Fruit fly (Drosophila melanogaster) whole organism, embryonic: Measurements from ENCODE around the gene CG10343.

Source experiments
- B-H1 ChIP-seq: fragments of 200-800 bp; sonication (Bioruptor generic); IDR thresholded peaks from 3 replicates; pipeline ENCODE4 v1.3.6; 2022; ENCODE audit warnings: missing biosample characterization, missing genetic modification characterization
- BEAF-32 ChIP-seq: fragments of 200-800 bp; sonication (Bioruptor generic); optimal IDR thresholded peaks from 3 replicates; lab custom pipeline; 2017; ENCODE audit warnings: missing biosample characterization, missing genetic modification characterization, mild to moderate bottlenecking, moderate library complexity, missing genetic modification reagents
- CG10654 ChIP-seq: fragments of 200-800 bp; sonication (Bioruptor generic); optimal IDR thresholded peaks from 2 replicates; lab custom pipeline; 2016; ENCODE audit warnings: missing biosample characterization, missing genetic modification characterization
- CG11723 ChIP-seq: fragments of 200-800 bp; sonication (Bioruptor generic); optimal IDR thresholded peaks from 2 replicates; lab custom pipeline; 2017; ENCODE audit warnings: missing biosample characterization, mild to moderate bottlenecking, missing genetic modification characterization
- CG13894 ChIP-seq: fragments of 200-800 bp; sonication (Bioruptor generic); optimal IDR thresholded peaks from 3 replicates; lab custom pipeline; 2018; ENCODE audit warnings: missing biosample characterization, mild to moderate bottlenecking, missing genetic modification characterization, moderate library complexity
- CG14441 ChIP-seq: fragments of 200-800 bp; sonication (Bioruptor generic); IDR thresholded peaks from 2 replicates; pipeline ENCODE4 v1.3.6; 2022; ENCODE audit warnings: missing biosample characterization, missing genetic modification characterization
- CG14965 ChIP-seq: fragments of 200-800 bp; sonication (Bioruptor generic); optimal IDR thresholded peaks from 2 replicates; lab custom pipeline; 2016; ENCODE audit warnings: missing biosample characterization, missing genetic modification characterization, borderline replicate concordance
- CG15011 ChIP-seq: fragments of 200-800 bp; sonication (Bioruptor generic); optimal IDR thresholded peaks from 3 replicates; lab custom pipeline; 2018; ENCODE audit warnings: missing biosample characterization, mild to moderate bottlenecking, missing genetic modification characterization
- CG15269 ChIP-seq: fragments of 200-800 bp; sonication (Bioruptor generic); optimal IDR thresholded peaks from 2 replicates; lab custom pipeline; 2018; ENCODE audit warnings: missing biosample characterization, mild to moderate bottlenecking, missing genetic modification characterization, moderate library complexity
- CG17385 ChIP-seq: fragments of 200-800 bp; sonication (Bioruptor generic); optimal IDR thresholded peaks from 3 replicates; lab custom pipeline; 2018; ENCODE audit warnings: missing biosample characterization, mild to moderate bottlenecking, missing genetic modification characterization
- CG2116 ChIP-seq: fragments of 200-800 bp; sonication (Bioruptor generic); optimal IDR thresholded peaks from 3 replicates; lab custom pipeline; 2018; ENCODE audit warnings: missing biosample characterization, mild to moderate bottlenecking, missing genetic modification characterization
- CG2120 ChIP-seq: fragments of 200-800 bp; sonication (Bioruptor generic); optimal IDR thresholded peaks from 3 replicates; lab custom pipeline; 2016; ENCODE audit warnings: missing biosample characterization, missing genetic modification characterization
- CG2129 ChIP-seq: fragments of 200-800 bp; sonication (Bioruptor generic); IDR thresholded peaks from 2 replicates; pipeline ENCODE4 v1.3.6; 2022; ENCODE audit warnings: missing biosample characterization, missing genetic modification characterization; ENCODE audit not compliant: partially characterized antibody
- CG31388 ChIP-seq: fragments of 200-800 bp; sonication (Bioruptor generic); optimal IDR thresholded peaks from 2 replicates; lab custom pipeline; 2016; ENCODE audit warnings: missing biosample characterization, missing genetic modification characterization
- CG3281 ChIP-seq: fragments of 200-800 bp; sonication (Bioruptor generic); optimal IDR thresholded peaks from 3 replicates; lab custom pipeline; 2017; ENCODE audit warnings: missing biosample characterization, mild to moderate bottlenecking, missing genetic modification characterization
- CG3847 ChIP-seq: fragments of 200-800 bp; sonication (Bioruptor generic); IDR thresholded peaks from 2 replicates; pipeline ENCODE4 v1.3.6; 2022; ENCODE audit warnings: missing biosample characterization, missing genetic modification characterization
- CG4617 ChIP-seq: fragments of 200-800 bp; sonication (Bioruptor generic); optimal IDR thresholded peaks from 3 replicates; lab custom pipeline; 2016; ENCODE audit warnings: missing biosample characterization, missing genetic modification characterization, borderline replicate concordance
- CG4820 ChIP-seq: fragments of 200-800 bp; sonication (Bioruptor generic); optimal IDR thresholded peaks from 3 replicates; lab custom pipeline; 2016; ENCODE audit warnings: missing biosample characterization, missing genetic modification characterization
- CG6683 ChIP-seq: fragments of 200-800 bp; sonication (Bioruptor generic); optimal IDR thresholded peaks from 2 replicates; lab custom pipeline; 2017; ENCODE audit warnings: missing biosample characterization, mild to moderate bottlenecking, missing genetic modification characterization, missing genetic modification reagents
- CG7987 ChIP-seq: fragments of 200-800 bp; sonication (Bioruptor generic); optimal IDR thresholded peaks from 2 replicates; lab custom pipeline; 2018; ENCODE audit warnings: missing biosample characterization, mild to moderate bottlenecking, missing genetic modification characterization, moderate library complexity
- Chrac-16 ChIP-seq: fragments of 200-800 bp; sonication (Bioruptor generic); optimal IDR thresholded peaks from 3 replicates; lab custom pipeline; 2016; ENCODE audit warnings: missing biosample characterization, missing genetic modification characterization
- Dip3 ChIP-seq: fragments of 200-800 bp; sonication (Bioruptor generic); optimal IDR thresholded peaks from 3 replicates; lab custom pipeline; 2016; ENCODE audit warnings: missing biosample characterization, missing genetic modification characterization
- Doc3 ChIP-seq: fragments of 200-800 bp; sonication (Bioruptor generic); IDR thresholded peaks from 3 replicates; pipeline ENCODE4 v1.3.6; 2022; ENCODE audit warnings: missing biosample characterization, missing genetic modification characterization; ENCODE audit not compliant: partially characterized antibody
- Dp ChIP-seq: fragments of 200-800 bp; sonication (Bioruptor generic); optimal IDR thresholded peaks from 2 replicates; lab custom pipeline; 2018; ENCODE audit warnings: missing biosample characterization, mild to moderate bottlenecking, missing genetic modification characterization, moderate library complexity
- E2f2 ChIP-seq: fragments of 200-800 bp; sonication (Bioruptor generic); IDR thresholded peaks from 2 replicates; pipeline ENCODE4 v1.3.6; 2022; ENCODE audit warnings: missing biosample characterization, missing genetic modification characterization
- HLH4C ChIP-seq: fragments of 200-800 bp; sonication (Bioruptor generic); IDR thresholded peaks from 3 replicates; pipeline ENCODE4 v1.3.6; 2022; ENCODE audit warnings: missing biosample characterization, missing genetic modification characterization; ENCODE audit not compliant: partially characterized antibody
- Hr78 ChIP-seq, 2 experiments: fragments of 200-800 bp in 1 of 2; fragments of >200 bp in 1 of 2; sonication (Bioruptor generic) in 1 of 2; optimal IDR thresholded peaks; 2 replicates each; lab custom pipeline; 2017 to 2019; ENCODE audit warnings: missing biosample characterization in 2 of 2, missing genetic modification characterization in 2 of 2, mild to moderate bottlenecking in 1 of 2, moderate library complexity in 1 of 2
- Lhr ChIP-seq: fragments of 200-800 bp; sonication (Bioruptor generic); optimal IDR thresholded peaks from 3 replicates; lab custom pipeline; 2017; ENCODE audit warnings: mild to moderate bottlenecking, missing biosample characterization, missing genetic modification reagents, missing genetic modification characterization
- MESR4 ChIP-seq: fragments of 200-800 bp; sonication (Bioruptor generic); optimal IDR thresholded peaks from 2 replicates; lab custom pipeline; 2018; ENCODE audit warnings: missing biosample characterization, mild to moderate bottlenecking, missing genetic modification characterization, moderate library complexity
- Opbp ChIP-seq: fragments of 200-800 bp; sonication (Bioruptor generic); IDR thresholded peaks from 3 replicates; pipeline ENCODE4 v1.3.6; 2022; ENCODE audit warnings: missing biosample characterization, missing genetic modification characterization; ENCODE audit not compliant: partially characterized antibody
- Pdp1 ChIP-seq, 2 experiments: fragments of 200-800 bp; sonication (Bioruptor generic); optimal IDR thresholded peaks; 3 replicates each; lab custom pipeline; 2016; ENCODE audit warnings: missing biosample characterization in 2 of 2, missing genetic modification characterization in 2 of 2, mild to moderate bottlenecking in 1 of 2, moderate library complexity in 1 of 2
- Trl ChIP-seq, 3 experiments: fragments of >200 bp in 2 of 3; fragments of 200-800 bp in 1 of 3; sonication (Bioruptor generic) in 1 of 3; optimal IDR thresholded peaks; 2 replicates in 1 of 3; 3 replicates in 2 of 3; lab custom pipeline; 2016 to 2017; ENCODE audit warnings: missing biosample characterization in 1 of 3, missing genetic modification characterization in 1 of 3
- Xbp1 ChIP-seq: fragments of 200-800 bp; sonication (Bioruptor generic); optimal IDR thresholded peaks from 3 replicates; lab custom pipeline; 2016; ENCODE audit warnings: missing biosample characterization, mild to moderate bottlenecking, missing genetic modification characterization
- amos ChIP-seq: fragments of 200-800 bp; sonication (Bioruptor generic); IDR thresholded peaks from 2 replicates; pipeline ENCODE4 v1.3.6; 2022; ENCODE audit warnings: missing biosample characterization, missing genetic modification characterization; ENCODE audit not compliant: partially characterized antibody
- ash1 ChIP-seq: fragments of 200-800 bp; sonication (Bioruptor generic); optimal IDR thresholded peaks from 2 replicates; lab custom pipeline; 2018; ENCODE audit warnings: missing biosample characterization, mild to moderate bottlenecking, missing genetic modification characterization
- crp ChIP-seq, 2 experiments: fragments of 200-800 bp; sonication (Bioruptor generic); optimal IDR thresholded peaks; 2 replicates in 1 of 2; 3 replicates in 1 of 2; lab custom pipeline; 2017; ENCODE audit warnings: missing biosample characterization in 2 of 2, missing genetic modification characterization in 2 of 2, mild to moderate bottlenecking in 1 of 2, moderate library complexity in 1 of 2
- ems ChIP-seq: fragments of 200-800 bp; sonication (Bioruptor generic); optimal IDR thresholded peaks from 3 replicates; lab custom pipeline; 2016; ENCODE audit warnings: missing biosample characterization, missing genetic modification characterization
- fd102C ChIP-seq: fragments of 200-800 bp; sonication (Bioruptor generic); optimal IDR thresholded peaks from 2 replicates; lab custom pipeline; 2018; ENCODE audit warnings: missing biosample characterization, mild to moderate bottlenecking, missing genetic modification characterization, moderate library complexity
- fd3F ChIP-seq: fragments of 200-800 bp; sonication (Bioruptor generic); optimal IDR thresholded peaks from 2 replicates; lab custom pipeline; 2018; ENCODE audit warnings: missing biosample characterization, mild to moderate bottlenecking, missing genetic modification characterization, moderate library complexity
- kni ChIP-seq: fragments of 200-800 bp; sonication (Bioruptor generic); optimal IDR thresholded peaks from 3 replicates; lab custom pipeline; 2017; ENCODE audit warnings: mild to moderate bottlenecking, missing biosample characterization, missing genetic modification reagents, missing genetic modification characterization
- lab ChIP-seq: fragments of 200-800 bp; sonication (Bioruptor generic); optimal IDR thresholded peaks from 3 replicates; lab custom pipeline; 2017; ENCODE audit warnings: missing biosample characterization, missing genetic modification characterization, mild to moderate bottlenecking, moderate library complexity, missing genetic modification reagents
- lmd ChIP-seq: fragments of 200-800 bp; sonication (Bioruptor generic); IDR thresholded peaks from 2 replicates; pipeline ENCODE4 v1.3.6; 2022; ENCODE audit warnings: missing biosample characterization, missing genetic modification characterization
- otp ChIP-seq: fragments of 200-800 bp; sonication (Bioruptor generic); IDR thresholded peaks from 3 replicates; pipeline ENCODE4, ENCODE4 v1.3.6; 2022; ENCODE audit warnings: missing biosample characterization, missing genetic modification characterization
- sqz ChIP-seq: fragments of 200-800 bp; sonication (Bioruptor generic); optimal IDR thresholded peaks from 3 replicates; lab custom pipeline; 2018; ENCODE audit warnings: missing biosample characterization, mild to moderate bottlenecking, missing genetic modification characterization
- sug ChIP-seq: fragments of 200-800 bp; optimal IDR thresholded peaks from 2 replicates; lab custom pipeline; 2019; ENCODE audit warnings: missing biosample characterization, mild to moderate bottlenecking, missing genetic modification characterization, moderate library complexity
- trem ChIP-seq: fragments of 200-800 bp; optimal IDR thresholded peaks from 3 replicates; lab custom pipeline; 2019; ENCODE audit warnings: missing biosample characterization, mild to moderate bottlenecking, missing genetic modification characterization, moderate library complexity
- wek ChIP-seq: fragments of 200-800 bp; sonication (Bioruptor generic); optimal IDR thresholded peaks from 3 replicates; lab custom pipeline; 2018; ENCODE audit warnings: missing biosample characterization, mild to moderate bottlenecking, missing genetic modification characterization, moderate library complexity
- z ChIP-seq: fragments of 200-800 bp; sonication (Bioruptor generic); IDR thresholded peaks from 3 replicates; pipeline ENCODE4 v1.3.6; 2022; ENCODE audit warnings: missing biosample characterization, missing genetic modification characterization

Gene CG10343

DNA sequence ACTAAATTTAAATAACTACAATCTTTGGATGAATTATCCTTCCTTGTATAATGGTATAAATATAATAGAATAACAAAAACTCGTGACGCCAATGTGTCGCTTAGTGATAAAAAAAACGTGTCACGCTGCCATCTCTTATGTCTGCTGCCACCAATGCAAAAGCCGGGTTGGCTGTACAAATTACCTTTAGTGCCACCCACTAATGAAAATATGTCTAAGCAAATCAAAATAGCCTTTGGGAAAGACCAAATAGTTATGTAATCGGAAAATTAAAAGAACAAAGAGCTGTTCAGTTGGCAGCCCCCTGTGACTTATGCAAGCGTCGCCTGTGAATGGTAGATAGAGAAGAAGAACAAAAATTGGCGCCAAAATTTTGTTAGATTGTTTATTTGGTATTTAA lies 13.9 kb upstream of the CG10343 start, which contains the start of gene CG10336 (continued):
- TF ChIP-seq lab (GFP tag; lab: Kevin White, UChicago) (no peak), BEAF-32 (GFP tag; lab: Kevin White, UChicago) (peak; percentile 16), CG17385 (GFP tag; lab: Kevin White, UChicago) (peak; percentile 99), CG2129 (GFP tag; lab: Robert Waterston, UW) (peak; percentile 42), CG31388 (GFP tag; lab: Kevin White, UChicago) (no peak), ash1 (no peak), kni (GFP tag; lab: Kevin White, UChicago) (no peak), CG7987 (GFP tag; lab: Kevin White, UChicago) (no peak), amos (GFP tag; lab: Robert Waterston, UW) (peak; percentile 62; the same call in 1 of the 2 replicates), Trl (optimal IDR thresholded peaks at IDR 0.05; lab: Kevin White, UChicago) (no peak), Trl (GFP tag; optimal IDR thresholded peaks at IDR 0.05; lab: Kevin White, UChicago) (peak; percentile 2), CG3281 (no peak), CG14965 (no peak), Chrac-16 (GFP tag; lab: Kevin White, UChicago) (peak; percentile 0), CG2120 (GFP tag; lab: Kevin White, UChicago) (peak; percentile 18), CG13894 (tag; lab: Kevin White, UChicago) (no peak), z (GFP tag; lab: Robert Waterston, UW) (no peak), CG10654 (GFP tag; lab: Kevin White, UChicago) (no peak), MESR4 (peak; percentile 64), Doc3 (GFP tag; lab: Robert Waterston, UW) (peak; percentile 54), B-H1 (GFP tag; lab: Robert Waterston, UW) (no peak), CG15269 (tag; lab: Kevin White, UChicago) (no peak), CG15011 (GFP tag; lab: Kevin White, UChicago) (no peak), CG6683 (no peak), CG11723 (GFP tag; lab: Kevin White, UChicago) (no peak), CG14441 (no peak), Dp (GFP tag; lab: Kevin White, UChicago) (peak; percentile 89), trem (tag; lab: Kevin White, UChicago) (peak; percentile 98), lmd (GFP tag; lab: Robert Waterston, UW) (no peak), fd102C (GFP tag; lab: Kevin White, UChicago) (no peak), HLH4C (GFP tag; lab: Robert Waterston, UW) (0 out of 3 replicates have a peak, but pooled peaks have one; percentile 8), sug (peak; percentile 34), ems (GFP tag; lab: Kevin White, UChicago) (no peak), CG2116 (GFP tag; lab: Kevin White, UChicago) (peak; percentile 60), crp (GFP tag; optimal IDR thresholded peaks at IDR 0.05; lab: Kevin White, UChicago) (peak in 1 of 2 experiments; percentile 10), Xbp1 (GFP tag; lab: Kevin White, UChicago) (no peak), CG3847 (GFP tag; lab: Robert Waterston, UW) (no peak), E2f2 (GFP tag; lab: Robert Waterston, UW) (peak; percentile 91), Dip3 (GFP tag; lab: Kevin White, UChicago) (no peak), CG4617 (GFP tag; lab: Kevin White, UChicago) (peak; percentile 29), Pdp1 (GFP tag; optimal IDR thresholded peaks at IDR 0.05; lab: Kevin White, UChicago) (peak in 1 of 2 experiments; percentile 100), Opbp (GFP tag; lab: Robert Waterston, UW) (peak; percentile 36; the same call in 1 of the 3 replicates), otp (GFP tag; lab: Robert Waterston, UW) (no peak), CG4820 (GFP tag; lab: Kevin White, UChicago) (no peak), Hr78 (GFP tag; optimal IDR thresholded peaks at IDR 0.05; lab: Kevin White, UChicago) (no peak), Lhr (GFP tag; lab: Kevin White, UChicago) (peak; percentile 9), fd3F (no peak), wek (no peak), sqz (GFP tag; lab: Kevin White, UChicago) (peak; percentile 33)
